Worm (Caenorhabditis elegans) whole organism, L2 larva: ENCODE data around the gene isy-1.

Experiments used
- skn-1 ChIP-seq: sonication (generic microtip); optimal IDR thresholded peaks from 2 replicates; lab custom pipeline; 2017; ENCODE audit warnings: missing biosample characterization, missing genetic modification characterization
- snpc-4 ChIP-seq: fragments of 150-350 bp; optimal IDR thresholded peaks from 2 replicates; lab custom pipeline; 2014; ENCODE audit warnings: missing biosample characterization, missing genetic modification characterization
- zag-1 ChIP-seq: fragments of 150-350 bp; optimal IDR thresholded peaks from 2 replicates; lab custom pipeline; 2014; ENCODE audit warnings: missing biosample characterization, missing genetic modification characterization

- no peak for TF ChIP-seq snpc-4 (tag; lab: Kevin White, UChicago)
- TF ChIP-seq skn-1 (tag; lab: Kevin White, UChicago) = no peak
- no peak for TF ChIP-seq zag-1
These were observed 3.6 kb upstream of the isy-1 start for ce11 chrV:11004094-11004493.
